Worm (Caenorhabditis elegans) whole organism, early embryonic: ENCODE results near the gene srab-18.

Experiments
- B0310.2 ChIP-seq: sonication (generic microtip); optimal IDR thresholded peaks from 2 replicates; lab custom pipeline; 2016; ENCODE audit warnings: mild to moderate bottlenecking, missing genetic modification characterization, missing compliant biosample characterization
- F13C5.2 ChIP-seq: sonication (generic microtip); optimal IDR thresholded peaks from 2 replicates; lab custom pipeline; 2017; ENCODE audit warnings: mild to moderate bottlenecking, missing genetic modification characterization, inconsistent platforms, missing compliant biosample characterization
- aly-1 ChIP-seq: sonication (generic microtip); optimal IDR thresholded peaks from 2 replicates; lab custom pipeline; 2016; ENCODE audit warnings: missing genetic modification characterization, missing compliant biosample characterization
- ama-1 ChIP-seq: fragments of 150-350 bp; optimal IDR thresholded peaks from 2 replicates; lab custom pipeline; 2014
- ceh-36 ChIP-seq: sonication (generic microtip); optimal IDR thresholded peaks from 2 replicates; lab custom pipeline; 2016; ENCODE audit warnings: missing genetic modification characterization, inconsistent platforms, missing compliant biosample characterization
- flt-1 ChIP-seq: fragments of 200-800 bp; sonication (Bioruptor generic); IDR thresholded peaks from 2 replicates; pipeline ENCODE4 v1.3.6; 2022; ENCODE audit warnings: missing genetic modification characterization, missing compliant biosample characterization
- hmg-4 ChIP-seq: fragments of 200-800 bp; sonication (Bioruptor generic); optimal IDR thresholded peaks from 2 replicates; lab custom pipeline; 2018; ENCODE audit warnings: mild to moderate bottlenecking, missing genetic modification characterization, missing compliant biosample characterization
- scrt-1 ChIP-seq: fragments of 200-800 bp; sonication (Bioruptor generic); IDR thresholded peaks from 2 replicates; pipeline ENCODE4 v1.3.6; 2022; ENCODE audit warnings: missing genetic modification characterization, missing compliant biosample characterization
- sea-1 ChIP-seq: fragments of 200-800 bp; sonication (Bioruptor generic); conservative IDR thresholded peaks from 2 replicates; pipeline ENCODE4 v1.3.6; 2022; ENCODE audit warnings: missing genetic modification characterization, missing compliant biosample characterization
- tbx-11 ChIP-seq: fragments of 200-800 bp; sonication (Bioruptor generic); IDR thresholded peaks from 2 replicates; pipeline ENCODE4 v1.3.6; 2022; ENCODE audit warnings: missing genetic modification characterization, missing compliant biosample characterization

DNA sequence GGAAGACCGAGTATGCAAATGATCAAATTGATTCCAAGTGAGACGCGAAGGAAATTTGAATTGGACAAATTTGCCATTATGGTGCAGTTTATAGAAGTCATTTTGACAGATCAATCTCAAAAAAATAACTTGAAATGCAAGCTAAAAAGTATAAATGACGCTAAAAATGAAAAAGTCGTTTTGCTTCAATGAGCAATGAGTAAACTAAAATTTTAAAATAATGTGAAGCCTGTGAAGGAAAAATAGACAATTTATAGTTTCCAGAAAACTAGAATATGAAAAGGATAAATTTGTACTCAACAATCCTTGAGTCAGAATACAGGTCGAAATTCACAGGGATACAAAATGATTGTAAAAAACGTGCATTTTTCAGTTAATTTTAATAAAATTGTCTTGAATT is 2.9 kb downstream of the srab-18 start, which contains the start of gene srab-17:
- no peak for TF ChIP-seq ama-1
- no peak for TF ChIP-seq flt-1 (GFP tag; lab: Robert Waterston, UW)
- TF ChIP-seq aly-1 (tag; lab: Kevin White, UChicago) = no peak
- no peak for TF ChIP-seq hmg-4 (GFP tag; lab: Kevin White, UChicago)
- TF ChIP-seq ceh-36 (tag; lab: Kevin White, UChicago) = no peak
- no peak for TF ChIP-seq sea-1 (GFP tag; lab: Robert Waterston, UW)
- TF ChIP-seq tbx-11 (GFP tag; lab: Robert Waterston, UW) = no peak
- no peak for TF ChIP-seq F13C5.2 (tag; lab: Kevin White, UChicago)
- no peak for TF ChIP-seq scrt-1
- no peak for TF ChIP-seq B0310.2 (tag; lab: Kevin White, UChicago)
